Worm (Caenorhabditis elegans): ENCODE data around the gene teg-1.

DNA sequence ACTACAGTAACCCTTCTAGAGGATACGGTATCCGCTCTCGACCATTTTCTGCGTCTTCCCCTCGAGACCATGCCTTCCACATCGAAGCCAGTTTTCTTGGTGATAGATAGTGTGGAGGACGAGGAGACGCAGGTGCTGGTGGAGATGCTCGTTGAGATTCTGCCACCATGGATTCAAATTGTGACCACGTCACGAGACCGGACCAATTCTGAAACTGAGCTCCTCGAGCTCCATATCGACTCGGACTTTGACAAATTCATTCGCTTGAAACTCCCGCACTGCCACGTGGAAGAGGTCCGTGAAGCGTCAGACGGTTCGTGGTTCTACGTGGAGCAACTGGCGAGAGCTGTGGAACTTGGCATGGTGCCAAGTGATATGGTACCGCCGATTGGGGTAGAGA, 43.4 kb upstream of the teg-1 start:
- TF ChIP-seq lin-39 (tag; optimal IDR thresholded peaks at IDR 0.05): no peak
- no peak for TF ChIP-seq unc-62 (GFP tag; optimal IDR thresholded peaks at IDR 0.05)
- no peak for TF ChIP-seq nhr-11 (tag; optimal IDR thresholded peaks at IDR 0.05)
- TF ChIP-seq mml-1 (tag; optimal IDR thresholded peaks at IDR 0.05): no peak
- no peak for TF ChIP-seq lin-15B (tag; optimal IDR thresholded peaks at IDR 0.05)
- TF ChIP-seq snpc-4 (tag; optimal IDR thresholded peaks at IDR 0.05): no peak
- no peak for TF ChIP-seq sea-2 (GFP tag; optimal IDR thresholded peaks at IDR 0.05)
- TF ChIP-seq eor-1 (tag; optimal IDR thresholded peaks at IDR 0.05): no peak
- TF ChIP-seq zag-1 (tag; optimal IDR thresholded peaks at IDR 0.05): no peak
- TF ChIP-seq ceh-82 (tag; optimal IDR thresholded peaks at IDR 0.05): no peak
- TF ChIP-seq mdl-1 (tag; optimal IDR thresholded peaks at IDR 0.05): no peak
- no peak for TF ChIP-seq pqm-1 (tag; optimal IDR thresholded peaks at IDR 0.05)

Data from whole organism, L3 larva.